Fruit fly (Drosophila melanogaster): Measurements from ENCODE around the gene CG6980.
A peak's percentile ranks its signal among the peaks of the same experiment; 100 is the strongest.

The CG6980 gene

DNA sequence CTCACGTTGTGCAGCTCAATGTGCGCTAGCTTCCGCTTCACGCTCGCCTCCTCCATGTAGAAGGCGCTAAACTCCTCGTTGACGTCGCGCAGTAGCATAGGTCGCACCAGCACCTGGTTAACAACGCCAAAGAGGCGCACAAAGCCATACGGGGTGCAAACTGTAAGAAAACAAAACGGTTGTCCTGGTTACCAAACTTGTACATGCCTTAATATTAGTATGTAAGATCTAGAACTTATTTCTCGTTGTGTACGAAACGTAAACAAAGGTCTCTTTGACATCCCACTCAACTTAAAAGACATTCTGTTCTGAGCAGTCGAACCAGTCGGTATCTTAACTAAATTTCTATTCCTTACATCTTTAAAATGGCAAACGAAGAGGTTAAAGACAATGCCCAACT lies at the start of gene CG6980:
Gene CG6980 (plus strand): TSS at position 301 of the 400 bp plus-strand sequence.
- no peak for TF ChIP-seq lov (optimal IDR thresholded peaks at IDR 0.05)
- TF ChIP-seq lov (GFP tag; IDR thresholded peaks at IDR 0.05) = 0 out of 3 replicates have a peak, but pooled peaks have one; percentile 12
- TF ChIP-seq CG17186 (GFP tag; optimal IDR thresholded peaks at IDR 0.05) = no peak

dm6 chr3R:24764971-24765370 lies 42.5 kb upstream of the CG6980 start, which contains the start of gene AstA:
Gene AstA, minus strand, starts transcription at chr3R:24765071.
- TF ChIP-seq Ets65A (GFP tag) (peak; percentile 43), CG12071 (GFP tag; optimal IDR thresholded peaks at IDR 0.05) (no peak)

dm6 chr3R:24766684-24767083 lies 40.7 kb upstream of the CG6980 start:
- TF ChIP-seq CG9215 (GFP tag; IDR thresholded peaks at IDR 0.05) (no peak), sr (GFP tag; IDR thresholded peaks at IDR 0.05) (0 out of 3 replicates have a peak, but pooled peaks have one; percentile 28), Drgx (GFP tag; IDR thresholded peaks at IDR 0.05) (peak; percentile 47; the same call in 1 of the 2 replicates)

DNA sequence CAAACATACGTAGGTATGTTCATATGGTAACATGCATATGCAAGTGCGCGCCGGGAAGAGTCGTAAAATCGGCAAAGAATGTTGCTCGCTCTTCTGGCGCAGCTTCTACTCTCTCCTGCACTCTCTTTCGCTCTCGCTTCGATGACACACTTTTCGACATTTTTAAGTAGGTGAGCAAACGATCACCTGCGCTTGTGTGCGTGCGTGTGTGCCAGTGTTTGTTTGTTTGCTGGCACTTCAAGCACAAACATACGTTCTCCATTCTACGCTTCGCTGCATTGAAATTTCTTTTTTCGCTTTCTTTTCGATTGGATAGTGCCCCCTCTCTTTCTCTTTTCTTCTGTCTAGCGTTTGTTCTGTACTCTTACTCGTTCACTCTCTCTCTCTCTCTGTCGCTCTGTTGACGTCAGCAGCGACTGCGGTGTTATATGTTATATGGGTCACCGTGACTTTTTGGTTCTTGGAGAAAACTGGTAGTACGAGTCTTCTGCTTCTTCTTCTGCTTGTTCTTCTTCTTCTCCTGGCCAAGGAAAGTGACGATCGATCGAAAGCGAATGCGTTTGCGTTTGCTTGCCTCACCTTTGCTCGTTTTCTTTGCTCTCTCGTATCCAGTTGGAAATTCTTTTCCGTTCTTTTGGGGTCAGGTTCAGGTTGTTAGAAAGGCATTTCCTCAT lies 39.6 kb upstream of the CG6980 start:
- TF ChIP-seq nmo (GFP tag; optimal IDR thresholded peaks at IDR 0.05) (peak; percentile 3), CG10431 (GFP tag; optimal IDR thresholded peaks at IDR 0.05) (peak; percentile 62), CG3995 (GFP tag; optimal IDR thresholded peaks at IDR 0.05) (peak; percentile 65), CG12769 (tag; optimal IDR thresholded peaks at IDR 0.05) (peak; percentile 15), Sox100B (GFP tag; optimal IDR thresholded peaks at IDR 0.05) (peak; percentile 17), al (GFP tag; IDR thresholded peaks at IDR 0.05) (no peak), CG8388 (GFP tag; optimal IDR thresholded peaks at IDR 0.05) (peak; percentile 21), CG1024 (GFP tag; IDR thresholded peaks at IDR 0.05) (no peak), CG9437 (GFP tag; optimal IDR thresholded peaks at IDR 0.05) (no peak), Hr78 (GFP tag; optimal IDR thresholded peaks at IDR 0.05) (peak in 1 of 2 experiments; percentile 62), CG10979 (tag; optimal IDR thresholded peaks at IDR 0.05) (peak; percentile 2), trh (GFP tag; optimal IDR thresholded peaks at IDR 0.05) (no peak), CG1529 (GFP tag; optimal IDR thresholded peaks at IDR 0.05) (peak; percentile 6), CG15601 (tag; optimal IDR thresholded peaks at IDR 0.05) (peak; percentile 11), CG4328 (GFP tag; optimal IDR thresholded peaks at IDR 0.05) (no peak), CG18476 (GFP tag; optimal IDR thresholded peaks at IDR 0.05) (no peak), CG1603 (tag; optimal IDR thresholded peaks at IDR 0.05) (peak; percentile 10), nerfin-1 (tag; optimal IDR thresholded peaks at IDR 0.05) (peak; percentile 17), CG6254 (GFP tag; optimal IDR thresholded peaks at IDR 0.05) (peak; percentile 47), gsb-n (tag; optimal IDR thresholded peaks at IDR 0.05) (peak; percentile 47), CG13624 (GFP tag; optimal IDR thresholded peaks at IDR 0.05) (no peak), CG13424 (tag; optimal IDR thresholded peaks at IDR 0.05) (no peak), sc (optimal IDR thresholded peaks at IDR 0.05) (no peak), sc (GFP tag; optimal IDR thresholded peaks at IDR 0.05) (peak; percentile 31), trem (tag; optimal IDR thresholded peaks at IDR 0.05) (peak; percentile 27), twi (tag; optimal IDR thresholded peaks at IDR 0.05) (peak; percentile 12), Drgx (GFP tag; IDR thresholded peaks at IDR 0.05) (no peak), unc-4 (GFP tag; IDR thresholded peaks at IDR 0.05; ENCODE audit: partially characterized antibody) (no peak), CG10267 (tag; optimal IDR thresholded peaks at IDR 0.05) (no peak), CG33557 (GFP tag; optimal IDR thresholded peaks at IDR 0.05) (peak; percentile 96), CG14710 (tag; optimal IDR thresholded peaks at IDR 0.05) (peak; percentile 36), CG6813 (GFP tag; optimal IDR thresholded peaks at IDR 0.05) (peak; percentile 7), CG13296 (GFP tag; optimal IDR thresholded peaks at IDR 0.05) (no peak), CG3838 (GFP tag; optimal IDR thresholded peaks at IDR 0.05) (peak; percentile 51), HLHmδ (GFP tag; optimal IDR thresholded peaks at IDR 0.05) (peak; percentile 83), BtbVII (GFP tag; optimal IDR thresholded peaks at IDR 0.05) (no peak)

All from whole organism, embryonic.